Worm (Caenorhabditis elegans) whole organism, L4/young adult: Measurements from ENCODE around the gene toca-1.

Experiments used
- W03F9.2 ChIP-seq: fragments of 150-350 bp; optimal IDR thresholded peaks from 2 replicates; lab custom pipeline; 2014; ENCODE audit warnings: missing biosample characterization, missing genetic modification characterization
- dao-5 ChIP-seq: sonication (generic microtip); optimal IDR thresholded peaks from 2 replicates; lab custom pipeline; 2016; ENCODE audit warnings: missing genotype, missing genetic modification characterization, moderate library complexity, missing compliant biosample characterization
- him-1 ChIP-seq: sonication (generic microtip); optimal IDR thresholded peaks from 2 replicates; lab custom pipeline; 2016; ENCODE audit warnings: missing genotype, missing genetic modification reagents, missing genetic modification characterization, missing compliant biosample characterization

Gene toca-1

DNA sequence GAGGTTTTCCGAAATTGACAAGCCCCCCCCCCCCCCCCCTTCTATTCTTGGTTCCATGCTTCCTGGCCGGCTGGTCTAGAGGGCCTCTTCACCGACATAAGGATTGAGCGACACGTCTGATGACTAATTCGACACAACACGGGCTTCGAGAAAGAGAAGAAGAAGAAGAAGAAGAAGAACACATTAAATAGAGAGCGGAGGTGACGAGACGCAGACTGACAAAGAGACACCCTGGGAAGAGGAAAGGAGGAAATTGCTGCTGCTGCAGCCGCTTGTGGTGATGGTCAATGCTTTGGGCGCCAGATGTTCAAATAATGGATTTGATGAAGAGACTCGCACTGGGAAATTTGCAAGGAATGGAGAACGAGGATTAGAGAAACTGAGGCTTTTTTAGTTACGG is 3.3 kb upstream of the toca-1 start:
- no peak for TF ChIP-seq him-1 (tag; lab: Kevin White, UChicago)
- no peak for TF ChIP-seq dao-5 (tag; lab: Kevin White, UChicago)
- TF ChIP-seq W03F9.2 (tag; lab: Kevin White, UChicago) = no peak

DNA sequence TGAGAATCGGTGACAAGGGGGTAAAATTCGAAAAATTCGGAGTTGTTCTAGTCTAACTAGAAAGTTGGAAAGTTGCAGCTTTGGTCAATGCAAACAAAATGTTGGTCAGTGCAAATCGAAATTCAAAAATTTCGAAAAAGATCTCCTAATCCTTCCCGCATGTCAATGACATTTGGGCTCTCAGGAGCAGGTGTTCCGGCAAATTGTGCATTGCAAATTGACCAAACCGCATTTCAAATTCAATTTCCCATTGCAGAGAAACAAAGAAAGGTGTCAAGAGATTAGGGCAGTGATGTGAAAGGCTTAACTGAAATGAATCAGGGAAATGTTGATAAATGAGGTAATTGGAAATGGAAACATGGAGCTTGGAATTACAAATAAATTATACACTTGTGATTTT is 2.0 kb upstream of the toca-1 start:
- TF ChIP-seq dao-5 (tag; lab: Kevin White, UChicago) (no peak), W03F9.2 (tag; lab: Kevin White, UChicago) (no peak), him-1 (tag; lab: Kevin White, UChicago) (no peak)

DNA sequence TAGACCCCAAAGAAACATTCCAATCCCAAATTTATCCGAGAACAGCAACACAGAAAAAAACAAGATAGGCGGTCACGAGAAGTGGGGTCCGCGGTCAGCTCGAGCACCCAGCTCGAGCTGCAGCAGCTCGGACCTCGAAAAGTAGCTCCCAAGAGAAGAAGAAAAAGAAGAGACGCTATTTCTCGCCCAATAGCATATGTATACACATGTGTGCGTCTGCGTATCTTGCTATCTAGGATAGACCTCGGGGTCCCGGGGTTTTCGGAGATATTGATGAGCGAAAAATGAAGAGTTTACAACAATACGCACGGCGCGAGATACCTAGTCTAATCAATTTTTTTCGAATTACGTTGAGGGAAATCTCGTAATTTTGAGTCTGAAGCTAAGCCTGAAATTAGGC is 781 bp upstream of the toca-1 start:
- no peak for TF ChIP-seq W03F9.2 (tag; lab: Kevin White, UChicago)
- TF ChIP-seq him-1 (tag; lab: Kevin White, UChicago) = peak; percentile 55
- TF ChIP-seq dao-5 (tag; lab: Kevin White, UChicago) = no peak

DNA sequence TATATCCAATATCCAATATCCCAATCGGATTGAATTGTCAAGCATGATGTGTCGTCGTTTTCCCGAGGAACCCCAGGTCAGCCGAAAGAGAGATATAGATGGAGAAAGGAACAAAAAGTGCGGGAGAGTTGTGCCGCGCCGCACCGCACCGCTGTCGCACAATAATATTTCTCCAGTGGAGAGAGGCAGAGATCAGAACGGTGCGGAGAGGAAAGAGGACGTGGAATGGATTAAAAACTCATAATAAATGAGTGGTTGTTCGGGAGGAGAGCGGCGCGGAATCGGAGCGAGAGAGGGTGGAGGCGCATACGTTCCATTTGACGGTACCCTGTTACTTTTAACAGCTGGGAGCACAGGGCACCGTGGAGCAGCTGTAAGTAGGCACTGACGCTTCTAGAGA is 3.8 kb downstream of the toca-1 start:
- TF ChIP-seq him-1 (tag; lab: Kevin White, UChicago) (no peak), W03F9.2 (tag; lab: Kevin White, UChicago) (no peak), dao-5 (tag; lab: Kevin White, UChicago) (no peak)

DNA sequence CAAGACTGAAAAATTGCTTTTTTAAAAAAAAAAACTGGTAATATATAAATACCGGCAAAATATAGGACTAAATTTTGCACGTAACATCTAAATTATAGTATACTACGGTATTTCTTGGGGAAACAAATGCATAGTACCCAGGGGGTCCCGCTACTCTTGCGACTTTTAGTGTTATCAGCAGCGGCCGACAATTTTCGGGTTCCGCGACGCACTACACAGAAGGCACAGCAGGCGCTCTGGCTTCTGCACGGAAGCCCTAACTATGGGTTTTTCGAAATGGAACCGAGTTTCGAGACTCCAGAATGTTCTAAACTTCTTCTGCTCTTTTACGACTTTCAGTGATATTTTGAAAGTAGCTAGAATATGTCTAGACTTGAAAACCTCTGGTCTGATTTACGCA is 4.7 kb downstream of the toca-1 start:
- TF ChIP-seq W03F9.2 (tag; lab: Kevin White, UChicago) = no peak
- no peak for TF ChIP-seq him-1 (tag; lab: Kevin White, UChicago)

DNA sequence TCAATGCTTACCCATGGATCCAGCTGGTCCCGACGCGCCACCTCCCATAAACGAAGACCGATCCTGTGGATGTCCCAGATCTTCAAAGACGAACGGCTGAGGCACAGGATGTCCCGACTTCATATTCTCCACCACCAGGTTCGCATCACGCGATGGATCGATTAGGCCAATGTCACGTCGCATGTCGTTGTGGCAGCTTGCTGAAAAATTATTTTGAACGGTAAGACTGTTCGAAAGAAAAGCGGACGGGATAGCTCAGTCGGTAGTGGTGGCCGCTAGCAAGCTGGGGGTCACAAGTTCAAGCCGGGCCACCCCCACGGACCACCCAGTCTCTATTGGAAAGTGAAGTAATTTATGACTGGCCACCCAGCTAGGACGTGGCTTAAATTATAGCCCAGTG is 8.1 kb downstream of the toca-1 start:
- no peak for TF ChIP-seq W03F9.2 (tag; lab: Kevin White, UChicago)
- no peak for TF ChIP-seq him-1 (tag; lab: Kevin White, UChicago)
- TF ChIP-seq dao-5 (tag; lab: Kevin White, UChicago) = no peak

DNA sequence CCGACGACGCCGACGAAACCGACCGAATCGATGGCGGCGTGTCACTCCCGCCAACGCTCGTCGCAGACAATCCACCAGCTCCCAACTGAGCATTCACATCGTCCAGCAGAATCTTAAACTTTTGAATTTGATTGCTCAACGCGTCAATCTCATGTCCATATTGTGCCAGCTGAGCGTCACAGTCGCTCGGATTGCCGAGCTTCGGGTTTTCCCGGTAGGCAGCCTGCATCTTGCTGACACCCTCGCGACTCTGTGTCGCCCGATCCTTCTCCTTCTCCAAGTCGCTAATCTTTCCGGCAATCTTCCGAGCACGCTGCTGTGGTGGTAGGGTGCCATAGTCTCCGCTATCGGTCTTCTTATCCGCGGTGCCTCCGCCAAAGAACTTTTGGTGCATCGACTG is 9.0 kb downstream of the toca-1 start:
- no peak for TF ChIP-seq dao-5 (tag; lab: Kevin White, UChicago)
- no peak for TF ChIP-seq him-1 (tag; lab: Kevin White, UChicago)
- no peak for TF ChIP-seq W03F9.2 (tag; lab: Kevin White, UChicago)

DNA sequence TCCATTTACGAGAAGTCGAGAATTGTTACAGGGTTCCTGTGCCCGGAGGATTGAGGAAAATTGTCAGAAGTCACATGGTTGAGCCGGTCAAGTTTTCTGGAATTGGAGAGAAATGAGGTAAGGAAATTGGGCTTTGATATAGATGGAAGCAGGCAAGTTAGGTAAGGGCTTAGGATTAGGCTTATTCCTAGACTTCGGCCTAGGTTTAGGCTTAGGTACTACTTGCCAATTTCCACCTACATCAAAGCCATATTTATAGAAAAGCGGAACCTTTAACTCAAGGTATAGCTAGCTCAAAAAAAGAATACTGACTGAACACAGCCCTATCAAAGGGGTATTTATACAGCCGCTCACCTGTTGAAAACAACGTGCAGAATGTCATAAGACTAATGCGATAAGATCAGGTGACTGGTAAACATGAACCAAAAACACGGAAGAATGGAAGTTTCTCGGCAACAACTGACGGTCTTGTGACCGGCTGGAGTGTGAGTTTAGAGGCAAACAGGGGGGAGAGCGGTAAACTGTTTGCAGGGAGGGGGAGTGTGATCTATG is 16.7 kb downstream of the toca-1 start:
- no peak for TF ChIP-seq dao-5 (tag; lab: Kevin White, UChicago)
- no peak for TF ChIP-seq W03F9.2 (tag; lab: Kevin White, UChicago)
- no peak for TF ChIP-seq him-1 (tag; lab: Kevin White, UChicago)

DNA sequence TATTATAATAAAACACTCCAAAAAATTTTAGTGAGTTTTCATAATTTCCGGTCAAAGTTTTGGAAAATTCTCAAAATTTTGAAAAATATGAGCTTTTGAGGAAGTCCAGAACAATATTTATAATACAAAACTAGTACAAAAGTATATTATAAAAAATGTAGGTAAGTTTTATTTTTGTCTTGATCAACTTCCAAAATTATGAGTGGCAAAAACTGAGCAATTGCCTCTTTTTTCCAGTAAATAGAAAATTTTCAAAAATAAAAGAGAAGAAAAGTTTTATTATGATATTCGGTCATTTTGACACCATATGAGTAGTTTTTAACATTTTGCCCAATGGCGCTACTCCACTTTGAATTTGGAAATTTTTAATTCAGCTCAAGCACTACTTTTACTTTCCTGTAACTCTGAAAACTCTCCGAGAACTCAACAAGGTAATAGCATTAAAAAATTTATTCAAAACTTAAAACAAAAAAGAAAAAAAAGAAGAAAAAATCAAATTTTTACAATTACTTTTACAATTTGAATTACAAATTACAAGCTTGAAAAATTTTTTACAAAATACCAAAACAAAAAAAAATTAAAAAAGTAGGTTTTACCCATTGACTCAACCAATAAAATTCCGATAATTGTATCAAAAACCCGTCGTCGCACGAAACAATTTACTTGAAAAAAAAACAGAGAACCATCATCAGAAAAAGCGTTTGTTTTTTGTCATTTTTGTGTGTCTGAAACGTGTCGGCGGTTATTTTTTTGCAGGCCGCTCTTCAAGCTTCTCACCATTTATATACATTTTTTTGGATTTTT is 17.4 kb downstream of the toca-1 start:
- TF ChIP-seq him-1 (tag; lab: Kevin White, UChicago) = no peak
- TF ChIP-seq W03F9.2 (tag; lab: Kevin White, UChicago) = no peak
- no peak for TF ChIP-seq dao-5 (tag; lab: Kevin White, UChicago)

DNA sequence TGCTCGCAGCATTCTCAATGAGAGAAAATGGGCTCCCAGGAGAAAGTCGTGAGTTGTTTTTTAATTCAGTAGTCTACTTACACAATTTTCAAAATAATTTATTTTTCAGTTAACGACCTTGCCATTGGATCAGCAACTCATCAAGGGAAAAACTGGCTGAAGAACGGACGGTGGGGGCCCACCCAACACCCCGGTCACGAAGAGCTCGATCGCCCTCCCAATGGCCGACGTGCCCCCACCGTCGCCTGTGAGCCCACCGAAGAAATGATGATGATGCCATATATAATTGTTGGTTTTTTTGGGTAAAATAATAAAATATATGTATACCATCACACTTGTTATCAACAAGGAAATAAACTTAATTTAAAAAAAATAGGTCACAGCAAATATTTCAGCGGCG is 18.4 kb downstream of the toca-1 start:
- TF ChIP-seq dao-5 (tag; lab: Kevin White, UChicago) = no peak
- no peak for TF ChIP-seq W03F9.2 (tag; lab: Kevin White, UChicago)
- TF ChIP-seq him-1 (tag; lab: Kevin White, UChicago) = no peak

DNA sequence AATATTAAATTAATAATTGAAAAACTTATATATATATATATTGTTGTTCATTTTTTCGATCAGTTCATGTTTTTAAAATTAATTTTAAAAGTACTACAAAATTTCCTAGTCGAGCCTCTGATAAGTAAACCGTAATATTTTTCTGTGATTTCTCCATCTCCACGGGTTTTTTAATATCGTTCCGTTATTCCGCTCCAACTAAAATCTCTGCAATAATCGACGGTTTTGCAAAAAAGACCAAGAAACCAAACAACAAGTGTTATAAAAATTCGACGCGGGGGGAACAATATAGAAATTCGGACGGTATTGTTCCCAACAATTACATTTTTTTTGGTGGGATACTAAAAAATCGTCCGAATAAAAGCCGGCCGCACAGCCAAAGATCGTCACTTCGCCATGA is 18.8 kb downstream of the toca-1 start, which contains the start of gene F09E10.1:
Gene F09E10.1 (plus strand): TSS at position 301 of the 400 bp plus-strand sequence.
- TF ChIP-seq him-1 (tag; lab: Kevin White, UChicago) (no peak), W03F9.2 (tag; lab: Kevin White, UChicago) (no peak), dao-5 (tag; lab: Kevin White, UChicago) (no peak)

DNA sequence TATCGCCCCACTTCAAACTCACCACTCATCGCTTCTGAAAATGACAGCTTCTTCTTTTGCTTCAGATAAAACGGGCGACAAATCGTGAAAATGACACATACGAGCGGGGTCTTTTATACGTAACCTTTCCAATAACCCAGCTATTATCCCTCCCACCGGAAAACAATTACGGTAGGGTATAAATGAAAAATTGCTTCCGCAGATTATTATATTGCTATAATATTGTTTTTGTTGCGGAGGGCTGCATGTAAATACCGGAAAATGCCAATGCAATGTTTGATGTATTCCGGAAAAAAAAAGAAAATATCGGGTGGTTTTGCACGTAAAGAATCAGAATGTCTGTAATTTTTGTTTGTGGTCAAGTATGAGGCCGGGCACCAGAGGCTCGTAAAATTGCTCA is 19.5 kb downstream of the toca-1 start, which contains the start of gene F09E10.7:
Gene F09E10.7 (minus strand): TSS at position 101 of the 400 bp plus-strand sequence.
- TF ChIP-seq dao-5 (tag; lab: Kevin White, UChicago) (no peak), him-1 (tag; lab: Kevin White, UChicago) (no peak), W03F9.2 (tag; lab: Kevin White, UChicago) (no peak)

DNA sequence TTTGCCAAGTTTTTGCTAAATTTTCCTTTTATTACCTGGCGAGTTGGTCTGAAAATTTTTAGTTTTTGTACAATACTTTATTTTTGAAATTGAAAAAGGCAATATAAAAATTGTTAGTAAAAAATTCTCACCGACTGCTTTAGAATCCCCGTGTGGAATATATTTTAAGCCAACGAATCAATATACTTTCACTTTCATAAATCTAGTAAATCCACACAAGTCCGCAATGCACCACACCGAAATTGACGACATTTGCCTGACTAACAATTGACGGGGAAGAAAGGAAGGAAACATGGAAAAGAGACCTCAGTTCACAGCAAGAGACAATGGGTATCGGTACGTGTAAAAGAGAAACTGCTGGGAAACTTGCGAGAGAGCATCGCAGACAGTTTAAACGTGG is 21.8 kb downstream of the toca-1 start:
- no peak for TF ChIP-seq dao-5 (tag; lab: Kevin White, UChicago)
- no peak for TF ChIP-seq W03F9.2 (tag; lab: Kevin White, UChicago)
- TF ChIP-seq him-1 (tag; lab: Kevin White, UChicago) = no peak

DNA sequence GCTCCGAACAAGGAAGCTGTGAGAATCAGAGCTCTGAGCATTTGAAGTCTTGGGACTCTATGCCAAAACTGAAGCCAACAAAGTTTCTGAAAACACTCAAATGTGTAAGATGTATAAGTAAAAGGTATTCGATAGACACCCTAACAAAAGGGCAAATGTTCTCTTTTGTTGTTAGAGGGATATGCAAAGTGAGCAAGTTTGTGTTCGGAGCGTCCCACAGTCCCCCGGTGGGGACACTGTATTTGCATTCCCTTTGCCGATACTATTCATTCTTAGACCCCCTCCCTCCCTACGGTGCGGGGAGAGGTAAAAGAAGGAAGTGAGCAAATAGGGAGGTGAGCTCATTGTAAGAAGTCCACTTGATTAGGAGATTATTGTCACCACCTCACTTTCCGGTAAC is 23.7 kb downstream of the toca-1 start, which contains the start of gene F09E10.6:
Gene F09E10.6 (minus strand): TSS at position 101 of the 400 bp plus-strand sequence.
- TF ChIP-seq him-1 (tag; lab: Kevin White, UChicago) (no peak), dao-5 (tag; lab: Kevin White, UChicago) (no peak), W03F9.2 (tag; lab: Kevin White, UChicago) (no peak)
